Worm (Caenorhabditis elegans) whole organism, young adult: Measurements from ENCODE around the gene phb-2.

Experiments
- C06A6.2 ChIP-seq: fragments of 200-800 bp; sonication (Bioruptor generic); conservative IDR thresholded peaks from 2 replicates; pipeline ENCODE4 v1.3.6; 2022; ENCODE audit warnings: missing genetic modification characterization, missing compliant biosample characterization
- attf-5 ChIP-seq: fragments of 200-800 bp; sonication (Bioruptor generic); optimal IDR thresholded peaks from 2 replicates; lab custom pipeline; 2018; ENCODE audit warnings: mild to moderate bottlenecking, missing genetic modification characterization, missing compliant biosample characterization

DNA sequence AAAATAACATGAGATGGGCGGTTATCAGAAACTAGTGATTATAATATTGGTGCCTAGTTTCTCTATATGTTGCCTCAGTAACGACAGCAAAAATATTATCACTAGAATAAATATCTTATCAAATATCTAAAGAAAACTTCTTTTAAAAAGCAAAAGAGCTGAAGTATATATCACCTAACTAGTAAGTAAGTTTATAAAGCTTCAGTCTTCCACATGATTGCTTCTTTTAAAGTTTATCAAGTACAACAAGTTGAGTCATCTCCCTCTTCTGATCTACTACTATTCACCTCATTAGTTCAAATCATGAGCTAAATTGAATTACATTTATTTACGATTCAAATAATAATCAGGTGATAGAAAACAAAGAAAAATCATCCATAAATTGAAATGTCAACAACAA is 36.9 kb downstream of the phb-2 start:
- TF ChIP-seq attf-5 (GFP tag; lab: Kevin White, UChicago) (no peak), C06A6.2 (GFP tag; lab: Robert Waterston, UW) (no peak)
